Worm (Caenorhabditis elegans) whole organism, late embryonic: ENCODE results near the gene sar-1.
A peak's percentile ranks its signal among the peaks of the same experiment; 100 is the strongest.

Experiments used
- C08G9.2 ChIP-seq: sonication (generic microtip); optimal IDR thresholded peaks from 2 replicates; lab custom pipeline; 2016; ENCODE audit warnings: mild to moderate bottlenecking, missing genetic modification characterization, moderate library complexity, missing compliant biosample characterization
- C38D4.7 ChIP-seq: fragments of 200-800 bp; sonication (Bioruptor generic); optimal IDR thresholded peaks from 2 replicates; lab custom pipeline; 2018; ENCODE audit warnings: mild to moderate bottlenecking, missing genetic modification characterization, moderate library complexity, missing compliant biosample characterization
- F13H6.1 ChIP-seq: sonication (generic microtip); optimal IDR thresholded peaks from 2 replicates; lab custom pipeline; 2016; ENCODE audit warnings: missing genetic modification characterization, missing compliant biosample characterization
- K02D7.2 ChIP-seq: sonication (generic microtip); optimal IDR thresholded peaks from 2 replicates; lab custom pipeline; 2017; ENCODE audit warnings: mild to moderate bottlenecking, missing genetic modification characterization, missing compliant biosample characterization
- T23F11.4 ChIP-seq: fragments of 200-800 bp; sonication (Bioruptor generic); optimal IDR thresholded peaks from 2 replicates; lab custom pipeline; 2018; ENCODE audit warnings: mild to moderate bottlenecking, missing genetic modification characterization, missing compliant biosample characterization
- Y22D7AL.16 ChIP-seq: sonication (generic microtip); optimal IDR thresholded peaks from 2 replicates; lab custom pipeline; 2016; ENCODE audit warnings: missing genetic modification characterization, missing compliant biosample characterization
- ama-1 ChIP-seq: fragments of 150-350 bp; optimal IDR thresholded peaks from 2 replicates; lab custom pipeline; 2014
- ceh-14 ChIP-seq: sonication (generic microtip); optimal IDR thresholded peaks from 2 replicates; lab custom pipeline; 2016; ENCODE audit warnings: missing genotype, missing genetic modification characterization, missing compliant biosample characterization
- ceh-2 ChIP-seq: sonication (generic microtip); optimal IDR thresholded peaks from 2 replicates; lab custom pipeline; 2016; ENCODE audit warnings: missing genotype, missing genetic modification characterization, missing compliant biosample characterization
- ceh-22 ChIP-seq: sonication (generic microtip); optimal IDR thresholded peaks from 2 replicates; lab custom pipeline; 2017; ENCODE audit warnings: missing biosample characterization, missing genetic modification characterization
- ceh-30 ChIP-seq: fragments of 150-350 bp; optimal IDR thresholded peaks from 2 replicates; lab custom pipeline; 2014; ENCODE audit warnings: missing biosample characterization, missing genetic modification characterization
- ceh-34 ChIP-seq: sonication (generic microtip); optimal IDR thresholded peaks from 2 replicates; lab custom pipeline; 2016; ENCODE audit warnings: mild to moderate bottlenecking, missing genetic modification characterization, missing compliant biosample characterization
- ceh-48 ChIP-seq: sonication (generic microtip); optimal IDR thresholded peaks from 2 replicates; lab custom pipeline; 2016; ENCODE audit warnings: missing genetic modification characterization, inconsistent platforms, missing compliant biosample characterization
- ceh-9 ChIP-seq: sonication (generic microtip); optimal IDR thresholded peaks from 2 replicates; lab custom pipeline; 2016; ENCODE audit warnings: mild to moderate bottlenecking, missing genetic modification characterization, inconsistent platforms, missing compliant biosample characterization
- che-1 ChIP-seq: sonication (generic microtip); optimal IDR thresholded peaks from 2 replicates; lab custom pipeline; 2016; ENCODE audit warnings: mild to moderate bottlenecking, missing genetic modification characterization, missing compliant biosample characterization
- dmd-4 ChIP-seq: sonication (generic microtip); optimal IDR thresholded peaks from 2 replicates; lab custom pipeline; 2016; ENCODE audit warnings: borderline replicate concordance, missing genetic modification characterization, missing compliant biosample characterization
- elt-2 ChIP-seq: sonication (generic microtip); optimal IDR thresholded peaks from 2 replicates; lab custom pipeline; 2016; ENCODE audit warnings: missing genetic modification reagents, missing genetic modification characterization, missing compliant biosample characterization
- elt-4 ChIP-seq: sonication (generic microtip); optimal IDR thresholded peaks from 2 replicates; lab custom pipeline; 2016; ENCODE audit warnings: missing genetic modification characterization, missing compliant biosample characterization
- ets-4 ChIP-seq: sonication (generic microtip); optimal IDR thresholded peaks from 2 replicates; lab custom pipeline; 2016; ENCODE audit warnings: missing genetic modification characterization, missing compliant biosample characterization
- fax-1 ChIP-seq: sonication (generic microtip); optimal IDR thresholded peaks from 2 replicates; lab custom pipeline; 2016; ENCODE audit warnings: missing genotype, missing genetic modification characterization, missing compliant biosample characterization
- fkh-10 ChIP-seq: fragments of 150-350 bp; optimal IDR thresholded peaks from 2 replicates; lab custom pipeline; 2014; ENCODE audit warnings: missing biosample characterization, missing genetic modification reagents, missing genetic modification characterization
- fkh-6 ChIP-seq: sonication (generic microtip); optimal IDR thresholded peaks from 2 replicates; lab custom pipeline; 2016; ENCODE audit warnings: missing genetic modification characterization, missing compliant biosample characterization
- gmeb-2 ChIP-seq: sonication (generic microtip); optimal IDR thresholded peaks from 2 replicates; lab custom pipeline; 2016; ENCODE audit warnings: missing genetic modification characterization, inconsistent platforms, missing compliant biosample characterization
- hlh-13 ChIP-seq: fragments of 200-800 bp; sonication (Bioruptor generic); optimal IDR thresholded peaks from 2 replicates; lab custom pipeline; 2018; ENCODE audit warnings: mild to moderate bottlenecking, missing genetic modification characterization, missing compliant biosample characterization
- hlh-15 ChIP-seq: sonication (generic microtip); optimal IDR thresholded peaks from 2 replicates; lab custom pipeline; 2016; ENCODE audit warnings: missing genetic modification characterization, missing compliant biosample characterization
- hlh-30 ChIP-seq: sonication (generic microtip); optimal IDR thresholded peaks from 2 replicates; lab custom pipeline; 2017; ENCODE audit warnings: antibody characterized with exemption, missing genetic modification characterization, missing compliant biosample characterization; ENCODE audit not compliant: insufficient read depth
- hlh-6 ChIP-seq: sonication (generic microtip); optimal IDR thresholded peaks from 2 replicates; lab custom pipeline; 2016; ENCODE audit warnings: missing genotype, missing genetic modification characterization, missing compliant biosample characterization
- hlh-8 ChIP-seq: sonication (generic microtip); optimal IDR thresholded peaks from 2 replicates; lab custom pipeline; 2016; ENCODE audit warnings: missing genotype, missing genetic modification characterization, missing compliant biosample characterization
- lin-11 ChIP-seq: fragments of 200-800 bp; sonication (Bioruptor generic); optimal IDR thresholded peaks from 2 replicates; lab custom pipeline; 2018; ENCODE audit warnings: mild to moderate bottlenecking, missing genetic modification characterization, missing compliant biosample characterization
- mec-3 ChIP-seq: sonication (generic microtip); optimal IDR thresholded peaks from 2 replicates; lab custom pipeline; 2016; ENCODE audit warnings: borderline replicate concordance, missing genetic modification characterization, missing compliant biosample characterization
- nfya-1 ChIP-seq: sonication (generic microtip); optimal IDR thresholded peaks from 2 replicates; lab custom pipeline; 2017; ENCODE audit warnings: missing genetic modification characterization, mild to moderate bottlenecking, missing compliant biosample characterization, antibody characterized with exemption, moderate library complexity
- nhr-11 ChIP-seq: fragments of 150-350 bp; optimal IDR thresholded peaks from 2 replicates; lab custom pipeline; 2014; ENCODE audit warnings: missing biosample characterization, missing genetic modification characterization
- nhr-232 ChIP-seq: sonication (generic microtip); optimal IDR thresholded peaks from 2 replicates; lab custom pipeline; 2016; ENCODE audit warnings: missing genetic modification characterization, missing compliant biosample characterization
- npax-4 ChIP-seq: sonication (generic microtip); optimal IDR thresholded peaks from 2 replicates; lab custom pipeline; 2016; ENCODE audit warnings: missing genetic modification characterization, missing compliant biosample characterization
- pag-3 ChIP-seq: sonication (generic microtip); optimal IDR thresholded peaks from 2 replicates; lab custom pipeline; 2016; ENCODE audit warnings: missing compliant biosample characterization, missing genetic modification characterization, borderline replicate concordance
- pat-9 ChIP-seq: fragments of 200-800 bp; sonication (Bioruptor generic); optimal IDR thresholded peaks from 2 replicates; lab custom pipeline; 2018; ENCODE audit warnings: mild to moderate bottlenecking, missing genetic modification characterization, moderate library complexity, missing compliant biosample characterization
- pha-2 ChIP-seq: sonication (generic microtip); optimal IDR thresholded peaks from 2 replicates; lab custom pipeline; 2017; ENCODE audit warnings: mild to moderate bottlenecking, missing genetic modification characterization, missing compliant biosample characterization
- pha-4 ChIP-seq: fragments of 150-350 bp; optimal IDR thresholded peaks from 2 replicates; lab custom pipeline; 2018; ENCODE audit warnings: missing biosample characterization, missing genetic modification reagents, missing genetic modification characterization
- pqm-1 ChIP-seq: sonication (generic microtip); optimal IDR thresholded peaks from 2 replicates; lab custom pipeline; 2016; ENCODE audit warnings: missing genetic modification characterization, missing compliant biosample characterization
- pros-1 ChIP-seq: fragments of 150-350 bp; optimal IDR thresholded peaks from 2 replicates; lab custom pipeline; 2014; ENCODE audit warnings: missing biosample characterization, missing genetic modification reagents, missing genetic modification characterization
- ref-2 ChIP-seq: sonication (generic microtip); optimal IDR thresholded peaks from 2 replicates; lab custom pipeline; 2016; ENCODE audit warnings: missing genetic modification characterization, missing compliant biosample characterization
- rnt-1 ChIP-seq: sonication (generic microtip); optimal IDR thresholded peaks from 2 replicates; lab custom pipeline; 2016; ENCODE audit warnings: missing genetic modification characterization, missing compliant biosample characterization
- sdc-2 ChIP-seq: sonication (generic microtip); optimal IDR thresholded peaks from 2 replicates; lab custom pipeline; 2016; ENCODE audit warnings: missing genotype, missing genetic modification characterization, missing compliant biosample characterization
- sox-2 ChIP-seq: fragments of 200-800 bp; sonication (Bioruptor generic); IDR thresholded peaks from 2 replicates; pipeline ENCODE4 v1.3.6; 2022; ENCODE audit warnings: missing genetic modification reagents, missing genetic modification characterization, missing compliant biosample characterization
- sox-4 ChIP-seq: sonication (generic microtip); optimal IDR thresholded peaks from 2 replicates; lab custom pipeline; 2017; ENCODE audit warnings: mild to moderate bottlenecking, missing genetic modification characterization, inconsistent platforms, missing compliant biosample characterization
- syd-9 ChIP-seq: sonication (generic microtip); optimal IDR thresholded peaks from 2 replicates; lab custom pipeline; 2016; ENCODE audit warnings: mild to moderate bottlenecking, missing genetic modification characterization, moderate library complexity, missing compliant biosample characterization
- tbx-2 ChIP-seq: sonication (generic microtip); optimal IDR thresholded peaks from 2 replicates; lab custom pipeline; 2016; ENCODE audit warnings: missing genetic modification characterization, missing compliant biosample characterization
- tbx-7 ChIP-seq: sonication (generic microtip); optimal IDR thresholded peaks from 2 replicates; lab custom pipeline; 2016; ENCODE audit warnings: missing genotype, missing genetic modification characterization, missing compliant biosample characterization
- unc-3 ChIP-seq, 2 experiments: fragments of 200-800 bp in 1 of 2; sonication (Bioruptor generic) in 1 of 2; sonication (generic microtip) in 1 of 2; conservative IDR thresholded peaks in 1 of 2; optimal IDR thresholded peaks in 1 of 2; 2 replicates each; pipeline versions ENCODE4 v1.3.6 to Lab custom; 2016 to 2022; ENCODE audit warnings: missing compliant biosample characterization in 2 of 2, missing genetic modification characterization in 2 of 2, missing genetic modification reagents in 1 of 2
- unc-42 ChIP-seq: sonication (generic microtip); optimal IDR thresholded peaks from 2 replicates; lab custom pipeline; 2016; ENCODE audit warnings: missing genotype, missing genetic modification characterization, missing compliant biosample characterization
- unc-86 ChIP-seq: sonication (generic microtip); optimal IDR thresholded peaks from 2 replicates; lab custom pipeline; 2016; ENCODE audit warnings: missing genetic modification characterization, missing compliant biosample characterization
- zip-5 ChIP-seq: sonication (generic microtip); optimal IDR thresholded peaks from 2 replicates; lab custom pipeline; 2016; ENCODE audit warnings: missing genetic modification characterization, missing compliant biosample characterization
- ztf-16 ChIP-seq: sonication (generic microtip); optimal IDR thresholded peaks from 2 replicates; lab custom pipeline; 2017; ENCODE audit warnings: missing genetic modification characterization, missing compliant biosample characterization

Gene sar-1

ce11 chrIV:4513269-4513819, at the start of gene sar-1:
TSS of gene sar-1 (minus strand) at chrIV:4513319.
- TF ChIP-seq npax-4 (tag; lab: Kevin White, UChicago), result no peak
- TF ChIP-seq hlh-13 (GFP tag; lab: Kevin White, UChicago), result no peak
- TF ChIP-seq ceh-9, result no peak
- peak; percentile 44 for TF ChIP-seq tbx-2 (tag; lab: Kevin White, UChicago)
- TF ChIP-seq ceh-30, result peak; percentile 62
- no peak for TF ChIP-seq lin-11 (tag; lab: Kevin White, UChicago)
- no peak for TF ChIP-seq Y22D7AL.16 (tag; lab: Kevin White, UChicago)
- TF ChIP-seq pha-2 (tag; lab: Kevin White, UChicago), result no peak
- TF ChIP-seq ref-2 (tag; lab: Kevin White, UChicago), result peak; percentile 41
- TF ChIP-seq gmeb-2, result no peak
- TF ChIP-seq ztf-16, result peak; percentile 33
- TF ChIP-seq fkh-6 (tag; lab: Kevin White, UChicago), result no peak
- no peak for TF ChIP-seq sox-2 (GFP tag; lab: Robert Waterston, UW)
- TF ChIP-seq hlh-30 (tag; lab: Kevin White, UChicago), result no peak
- no peak for TF ChIP-seq ceh-48
- TF ChIP-seq pag-3 (tag; lab: Kevin White, UChicago), result no peak
- TF ChIP-seq ceh-34 (tag; lab: Kevin White, UChicago), result no peak
- TF ChIP-seq T23F11.4 (GFP tag; lab: Kevin White, UChicago), result no peak
- TF ChIP-seq unc-42 (tag; lab: Kevin White, UChicago), result peak; percentile 53
- TF ChIP-seq pat-9 (tag; lab: Kevin White, UChicago), result no peak
- no peak for TF ChIP-seq pros-1 (tag; lab: Kevin White, UChicago)
- peak; percentile 33 for TF ChIP-seq sox-4 (tag; lab: Kevin White, UChicago)
- no peak for TF ChIP-seq F13H6.1 (tag; lab: Kevin White, UChicago)
- no peak for TF ChIP-seq fkh-10
- TF ChIP-seq mec-3 (tag; lab: Kevin White, UChicago), result no peak
- TF ChIP-seq rnt-1 (tag; lab: Kevin White, UChicago), result peak; percentile 37
- TF ChIP-seq unc-86 (tag; lab: Kevin White, UChicago), result peak; percentile 33
- no peak for TF ChIP-seq nhr-232 (tag; lab: Kevin White, UChicago)
- peak; percentile 5 for TF ChIP-seq ceh-2 (tag; lab: Kevin White, UChicago)
- no peak for TF ChIP-seq C08G9.2
- TF ChIP-seq hlh-15 (tag; lab: Kevin White, UChicago), result no peak
- TF ChIP-seq che-1 (tag; lab: Kevin White, UChicago), result no peak
- no peak for TF ChIP-seq pqm-1 (tag; lab: Kevin White, UChicago)
- peak; percentile 65 for TF ChIP-seq nfya-1 (tag; lab: Kevin White, UChicago)
- TF ChIP-seq hlh-8 (tag; lab: Kevin White, UChicago), result no peak
- TF ChIP-seq zip-5 (tag; lab: Kevin White, UChicago), result no peak
- TF ChIP-seq nhr-11, result no peak
- TF ChIP-seq K02D7.2, result no peak
- TF ChIP-seq ceh-22, result no peak
- TF ChIP-seq ama-1 (lab: Kevin White, UChicago), result no peak
- TF ChIP-seq fax-1, result no peak
- no peak for TF ChIP-seq sdc-2 (tag; lab: Kevin White, UChicago)
- no peak for TF ChIP-seq C38D4.7 (GFP tag; lab: Kevin White, UChicago)
- TF ChIP-seq syd-9, result peak; percentile 0
- TF ChIP-seq elt-2 (tag; lab: Kevin White, UChicago), result peak; percentile 44
- TF ChIP-seq hlh-6 (tag; lab: Kevin White, UChicago), result peak; percentile 39
- no peak for TF ChIP-seq dmd-4 (tag; lab: Kevin White, UChicago)
- TF ChIP-seq unc-3 (GFP tag; conservative IDR thresholded peaks at IDR 0.05; lab: Robert Waterston, UW), result no peak
- no peak for TF ChIP-seq unc-3 (tag; optimal IDR thresholded peaks at IDR 0.05; lab: Kevin White, UChicago)
- peak; percentile 13 for TF ChIP-seq ceh-14 (tag; lab: Kevin White, UChicago)
- TF ChIP-seq tbx-7 (tag; lab: Kevin White, UChicago), result no peak
- no peak for TF ChIP-seq pha-4
- no peak for TF ChIP-seq elt-4 (tag; lab: Kevin White, UChicago)
- no peak for TF ChIP-seq ets-4
